Comparison of ENCODE assay signal across 1 fruit fly cellular context in the genomic region with DNA sequence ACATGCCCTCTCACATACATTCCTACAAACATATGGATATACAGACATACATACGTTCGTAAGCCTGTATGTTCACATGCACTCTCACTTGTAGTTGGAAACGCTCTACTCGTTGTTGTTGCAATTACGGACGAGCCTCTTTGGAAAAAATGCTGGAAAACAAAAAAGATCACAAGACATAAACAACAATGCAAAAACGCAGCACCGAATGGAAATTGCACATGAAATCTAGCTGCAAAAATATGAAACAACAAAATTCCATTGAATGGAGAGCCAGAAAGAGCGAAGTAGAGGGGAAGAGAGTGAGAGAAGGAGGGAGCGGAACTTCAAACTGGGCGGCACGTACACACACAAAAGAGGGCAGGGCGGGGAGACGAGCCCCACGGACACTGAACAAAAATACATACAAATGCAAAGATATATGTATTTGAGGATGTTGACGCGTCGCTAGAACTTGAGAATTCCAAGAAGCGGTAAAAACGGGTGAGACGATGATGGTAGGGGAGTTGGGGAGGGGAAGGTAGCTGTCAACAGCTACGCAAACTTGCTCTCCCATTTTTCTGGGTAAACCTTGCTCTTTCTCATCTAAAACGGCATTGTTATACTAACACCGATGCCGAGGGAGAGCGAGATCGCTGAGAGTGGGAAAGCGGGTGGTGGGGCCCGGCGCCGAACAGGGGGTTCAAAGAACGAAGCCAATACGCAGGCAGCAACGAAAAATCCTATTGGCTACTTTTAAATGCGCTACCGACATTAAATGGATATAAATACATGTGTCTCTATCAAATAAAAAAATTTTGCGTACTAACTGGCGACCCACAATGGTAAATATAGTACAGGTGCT.
TF ChIP-seq lines count a peak whose summit lies in the region.

No protein-coding gene starts in this region.

TF ChIP-seq in whole organism, embryonic, 481 proteins besides CTCF, POLR2A, EP300 and RAD21 (continued from another document and continues in another):
- peak; percentile 85 for TF ChIP-seq mirr (GFP tag; optimal IDR thresholded peaks at IDR 0.05; lab: Kevin White, UChicago)
- TF ChIP-seq CG9727 (GFP tag; optimal IDR thresholded peaks at IDR 0.05; lab: Kevin White, UChicago), result no peak
- TF ChIP-seq Scr (GFP tag; IDR thresholded peaks at IDR 0.05; lab: Robert Waterston, UW; ENCODE audit: partially characterized antibody), result no peak
- no peak for TF ChIP-seq CG2875 (GFP tag; optimal IDR thresholded peaks at IDR 0.05; lab: Kevin White, UChicago)
- TF ChIP-seq CG6813 (GFP tag; optimal IDR thresholded peaks at IDR 0.05; lab: Kevin White, UChicago), result peak; percentile 39
- peak; percentile 22 for TF ChIP-seq fd96Cb (tag; optimal IDR thresholded peaks at IDR 0.05; lab: Kevin White, UChicago)
- no peak for TF ChIP-seq CG17612 (GFP tag; IDR thresholded peaks at IDR 0.05; lab: Robert Waterston, UW)
- no peak for TF ChIP-seq fu2 (GFP tag; optimal IDR thresholded peaks at IDR 0.05; lab: Kevin White, UChicago)
- TF ChIP-seq nerfin-2 (GFP tag; IDR thresholded peaks at IDR 0.05; lab: Robert Waterston, UW; ENCODE audit: partially characterized antibody), result no peak
- peak; percentile 45 for TF ChIP-seq CG11398 (GFP tag; optimal IDR thresholded peaks at IDR 0.05; lab: Kevin White, UChicago)
- TF ChIP-seq Nf-YA (GFP tag; IDR thresholded peaks at IDR 0.05; lab: Robert Waterston, UW), result no peak
- peak; percentile 83 for TF ChIP-seq cg (GFP tag; optimal IDR thresholded peaks at IDR 0.05; lab: Kevin White, UChicago)
- TF ChIP-seq Hr3 (GFP tag; optimal IDR thresholded peaks at IDR 0.05; lab: Kevin White, UChicago), result peak; percentile 9
- peak; percentile 58 for TF ChIP-seq Dek (tag; optimal IDR thresholded peaks at IDR 0.05; lab: Kevin White, UChicago)
- peak; percentile 27 for TF ChIP-seq cwo (GFP tag; optimal IDR thresholded peaks at IDR 0.05; lab: Kevin White, UChicago)
- peak; percentile 10 for TF ChIP-seq PHDP (tag; optimal IDR thresholded peaks at IDR 0.05; lab: Kevin White, UChicago)
- TF ChIP-seq Usf (GFP tag; optimal IDR thresholded peaks at IDR 0.05; lab: Kevin White, UChicago), result peak; percentile 42
- no peak for TF ChIP-seq run (tag; optimal IDR thresholded peaks at IDR 0.05; lab: Kevin White, UChicago)
- TF ChIP-seq CG1792 (GFP tag; optimal IDR thresholded peaks at IDR 0.05; lab: Kevin White, UChicago), result no peak
- peak in 1 of 2 experiments; percentile 27 for TF ChIP-seq Hr51 (GFP tag; optimal IDR thresholded peaks at IDR 0.05; lab: Kevin White, UChicago)
- peak; percentile 91 for TF ChIP-seq sd (tag; optimal IDR thresholded peaks at IDR 0.05; lab: Kevin White, UChicago)
- TF ChIP-seq ro (GFP tag; IDR thresholded peaks at IDR 0.05; lab: Robert Waterston, UW), result no peak
- peak; percentile 93 for TF ChIP-seq ERR (GFP tag; optimal IDR thresholded peaks at IDR 0.05; lab: Kevin White, UChicago)
- peak; percentile 50; the same call in 1 of the 2 replicates for TF ChIP-seq ttk (GFP tag; IDR thresholded peaks at IDR 0.05; lab: Robert Waterston, UW)
- TF ChIP-seq gro (GFP tag; optimal IDR thresholded peaks at IDR 0.05; lab: Kevin White, UChicago), result peak; percentile 50
- TF ChIP-seq slou (GFP tag; optimal IDR thresholded peaks at IDR 0.05; lab: Kevin White, UChicago), result peak; percentile 22
- peak; percentile 69 to 91 for TF ChIP-seq Trl (optimal IDR thresholded peaks at IDR 0.05; lab: Kevin White, UChicago)
- no peak for TF ChIP-seq Trl (GFP tag; optimal IDR thresholded peaks at IDR 0.05; lab: Kevin White, UChicago)
- TF ChIP-seq CG1233 (GFP tag; optimal IDR thresholded peaks at IDR 0.05; lab: Kevin White, UChicago), result no peak
- TF ChIP-seq ci (GFP tag; IDR thresholded peaks at IDR 0.05; lab: Robert Waterston, UW), result no peak; the same call in none of the 3 replicates
- no peak for TF ChIP-seq Dip3 (GFP tag; optimal IDR thresholded peaks at IDR 0.05; lab: Kevin White, UChicago)
- peak; percentile 44 for TF ChIP-seq lab (GFP tag; optimal IDR thresholded peaks at IDR 0.05; lab: Kevin White, UChicago)
- TF ChIP-seq CG6175 (GFP tag; IDR thresholded peaks at IDR 0.05; lab: Robert Waterston, UW), result no peak
- no peak for TF ChIP-seq jing (GFP tag; optimal IDR thresholded peaks at IDR 0.05; lab: Kevin White, UChicago)
- 0 out of 2 replicates have a peak, but pooled peaks have one; percentile 17 for TF ChIP-seq vvl (GFP tag; IDR thresholded peaks at IDR 0.05; lab: Robert Waterston, UW)
- peak; percentile 89 for TF ChIP-seq kni (GFP tag; optimal IDR thresholded peaks at IDR 0.05; lab: Kevin White, UChicago)
- peak; percentile 65 for TF ChIP-seq CG7839 (tag; optimal IDR thresholded peaks at IDR 0.05; lab: Kevin White, UChicago)
- TF ChIP-seq CG18619 (GFP tag; optimal IDR thresholded peaks at IDR 0.05; lab: Kevin White, UChicago), result no peak
- peak; percentile 43; the same call in 1 of the 2 replicates for TF ChIP-seq CG9932 (GFP tag; IDR thresholded peaks at IDR 0.05; lab: Robert Waterston, UW)
- no peak for TF ChIP-seq gce (GFP tag; IDR thresholded peaks at IDR 0.05; lab: Robert Waterston, UW)
- TF ChIP-seq dysf (GFP tag; IDR thresholded peaks at IDR 0.05; lab: Robert Waterston, UW), result peak; percentile 73
- TF ChIP-seq Hmr (GFP tag; optimal IDR thresholded peaks at IDR 0.05; lab: Kevin White, UChicago), result peak; percentile 32
- peak; percentile 17 for TF ChIP-seq MTF-1 (GFP tag; optimal IDR thresholded peaks at IDR 0.05; lab: Kevin White, UChicago; ENCODE audit: borderline replicate concordance)
- TF ChIP-seq CG9817 (tag; optimal IDR thresholded peaks at IDR 0.05; lab: Kevin White, UChicago), result peak; percentile 44
- TF ChIP-seq slp2 (GFP tag; optimal IDR thresholded peaks at IDR 0.05; lab: Kevin White, UChicago), result no peak
- TF ChIP-seq CG10274 (GFP tag; optimal IDR thresholded peaks at IDR 0.05; lab: Kevin White, UChicago), result peak; percentile 73
- TF ChIP-seq CG18599 (GFP tag; optimal IDR thresholded peaks at IDR 0.05; lab: Kevin White, UChicago), result peak; percentile 48
- TF ChIP-seq knrl (GFP tag; IDR thresholded peaks at IDR 0.05; lab: Robert Waterston, UW; ENCODE audit: partially characterized antibody), result no peak
- TF ChIP-seq onecut (GFP tag; IDR thresholded peaks at IDR 0.05; lab: Robert Waterston, UW), result no peak
- peak; percentile 88 for TF ChIP-seq chinmo (GFP tag; IDR thresholded peaks at IDR 0.05; lab: Robert Waterston, UW; ENCODE audit: partially characterized antibody)
- TF ChIP-seq NFAT (GFP tag; IDR thresholded peaks at IDR 0.05; lab: Robert Waterston, UW), result peak; percentile 42; the same call in 1 of the 2 replicates
- TF ChIP-seq D19B (GFP tag; optimal IDR thresholded peaks at IDR 0.05; lab: Kevin White, UChicago), result peak; percentile 40
- TF ChIP-seq Xbp1 (GFP tag; optimal IDR thresholded peaks at IDR 0.05; lab: Kevin White, UChicago), result no peak
- TF ChIP-seq CG11247 (GFP tag; IDR thresholded peaks at IDR 0.05; lab: Robert Waterston, UW), result peak; percentile 6; the same call in 1 of the 2 replicates
- TF ChIP-seq CG5245 (GFP tag; optimal IDR thresholded peaks at IDR 0.05; lab: Kevin White, UChicago), result no peak
- no peak for TF ChIP-seq BtbVII (GFP tag; optimal IDR thresholded peaks at IDR 0.05; lab: Kevin White, UChicago)
- TF ChIP-seq CG34224 (GFP tag; IDR thresholded peaks at IDR 0.05; lab: Robert Waterston, UW; ENCODE audit: partially characterized antibody), result peak; percentile 28; the same call in 1 of the 3 replicates
- TF ChIP-seq unc-4 (GFP tag; IDR thresholded peaks at IDR 0.05; lab: Robert Waterston, UW; ENCODE audit: partially characterized antibody), result 0 out of 2 replicates have a peak, but pooled peaks have one; percentile 29
- TF ChIP-seq CG13424 (tag; optimal IDR thresholded peaks at IDR 0.05; lab: Kevin White, UChicago), result peak; percentile 36
- peak; percentile 15 for TF ChIP-seq CG3163 (GFP tag; optimal IDR thresholded peaks at IDR 0.05; lab: Kevin White, UChicago)
- TF ChIP-seq CG8290 (GFP tag; optimal IDR thresholded peaks at IDR 0.05; lab: Kevin White, UChicago), result no peak
- peak in 1 of 2 experiments; percentile 73 for TF ChIP-seq CG8290 (tag; optimal IDR thresholded peaks at IDR 0.05; lab: Kevin White, UChicago)
- TF ChIP-seq CG1603 (tag; optimal IDR thresholded peaks at IDR 0.05; lab: Kevin White, UChicago), result peak; percentile 3
- TF ChIP-seq CG3847 (GFP tag; IDR thresholded peaks at IDR 0.05; lab: Robert Waterston, UW), result 0 out of 2 replicates have a peak, but pooled peaks have one; percentile 42
- peak; percentile 31; the same call in 1 of the 2 replicates for TF ChIP-seq amos (GFP tag; IDR thresholded peaks at IDR 0.05; lab: Robert Waterston, UW; ENCODE audit: partially characterized antibody)
- no peak for TF ChIP-seq CG9876 (GFP tag; optimal IDR thresholded peaks at IDR 0.05; lab: Kevin White, UChicago)
- TF ChIP-seq Eip74EF (GFP tag; optimal IDR thresholded peaks at IDR 0.05; lab: Kevin White, UChicago), result no peak
- TF ChIP-seq seq (GFP tag; IDR thresholded peaks at IDR 0.05; lab: Robert Waterston, UW), result 0 out of 2 replicates have a peak, but pooled peaks have one; percentile 13
- peak; percentile 54 for TF ChIP-seq NfI (GFP tag; optimal IDR thresholded peaks at IDR 0.05; lab: Kevin White, UChicago)
- no peak for TF ChIP-seq CG8924 (tag; optimal IDR thresholded peaks at IDR 0.05; lab: Kevin White, UChicago)
- no peak for TF ChIP-seq CG15073 (GFP tag; optimal IDR thresholded peaks at IDR 0.05; lab: Kevin White, UChicago)
- TF ChIP-seq Ets97D (GFP tag; optimal IDR thresholded peaks at IDR 0.05; lab: Kevin White, UChicago), result no peak
- peak; percentile 6 for TF ChIP-seq Ets65A (GFP tag; lab: Kevin White, UChicago)
- TF ChIP-seq E2f1 (GFP tag; IDR thresholded peaks at IDR 0.05; lab: Robert Waterston, UW), result 0 out of 2 replicates have a peak, but pooled peaks have one; percentile 30
- TF ChIP-seq Oli (tag; optimal IDR thresholded peaks at IDR 0.05; lab: Kevin White, UChicago), result peak; percentile 70
- TF ChIP-seq ind (GFP tag; optimal IDR thresholded peaks at IDR 0.05; lab: Kevin White, UChicago), result peak; percentile 46
- TF ChIP-seq gt (GFP tag; IDR thresholded peaks at IDR 0.05; lab: Robert Waterston, UW), result no peak
- TF ChIP-seq HHEX (GFP tag; optimal IDR thresholded peaks at IDR 0.05; lab: Kevin White, UChicago), result peak; percentile 39
- TF ChIP-seq Atf6 (GFP tag; IDR thresholded peaks at IDR 0.05; lab: Robert Waterston, UW), result no peak
- TF ChIP-seq CG11695 (GFP tag; IDR thresholded peaks at IDR 0.05; lab: Robert Waterston, UW), result 0 out of 3 replicates have a peak, but pooled peaks have one; percentile 13
- TF ChIP-seq maf-S (GFP tag; optimal IDR thresholded peaks at IDR 0.05; lab: Kevin White, UChicago), result peak; percentile 24
- peak; percentile 57; the same call in 1 of the 2 replicates for TF ChIP-seq slbo (GFP tag; IDR thresholded peaks at IDR 0.05; lab: Robert Waterston, UW)
- no peak for TF ChIP-seq ems (GFP tag; optimal IDR thresholded peaks at IDR 0.05; lab: Kevin White, UChicago)
- TF ChIP-seq CG10431 (GFP tag; optimal IDR thresholded peaks at IDR 0.05; lab: Kevin White, UChicago), result no peak
- peak; percentile 53; the same call in 1 of the 2 replicates for TF ChIP-seq CG14441 (GFP tag; IDR thresholded peaks at IDR 0.05; lab: Robert Waterston, UW)
- TF ChIP-seq CG12769 (tag; optimal IDR thresholded peaks at IDR 0.05; lab: Kevin White, UChicago), result peak; percentile 89
- no peak for TF ChIP-seq grn (GFP tag; optimal IDR thresholded peaks at IDR 0.05; lab: Kevin White, UChicago)
- TF ChIP-seq prd (optimal IDR thresholded peaks at IDR 0.05; lab: Kevin White, UChicago), result no peak
- peak; percentile 35; the same call in 1 of the 3 replicates for TF ChIP-seq prd (GFP tag; IDR thresholded peaks at IDR 0.05; lab: Robert Waterston, UW)
- no peak for TF ChIP-seq CG16779 (GFP tag; IDR thresholded peaks at IDR 0.05; lab: Robert Waterston, UW)
- peak; percentile 99 for TF ChIP-seq crol (GFP tag; IDR thresholded peaks at IDR 0.05; lab: Robert Waterston, UW)
- no peak for TF ChIP-seq sc (optimal IDR thresholded peaks at IDR 0.05; lab: Kevin White, UChicago)
- TF ChIP-seq sc (GFP tag; optimal IDR thresholded peaks at IDR 0.05; lab: Kevin White, UChicago), result no peak
- TF ChIP-seq CG10147 (GFP tag; optimal IDR thresholded peaks at IDR 0.05; lab: Kevin White, UChicago), result peak; percentile 15
- TF ChIP-seq CG3838 (GFP tag; optimal IDR thresholded peaks at IDR 0.05; lab: Kevin White, UChicago), result no peak
- TF ChIP-seq Med (GFP tag; lab: Kevin White, UChicago), result peak; percentile 85
- peak in 1 of 3 experiments; percentile 8 for TF ChIP-seq lola (GFP tag; optimal IDR thresholded peaks at IDR 0.05; lab: Kevin White, UChicago)
- peak; percentile 79 for TF ChIP-seq z (GFP tag; IDR thresholded peaks at IDR 0.05; lab: Robert Waterston, UW)
- TF ChIP-seq CG8388 (GFP tag; optimal IDR thresholded peaks at IDR 0.05; lab: Kevin White, UChicago), result peak; percentile 31
- 0 out of 3 replicates have a peak, but pooled peaks have one; percentile 25 for TF ChIP-seq jigr1 (GFP tag; IDR thresholded peaks at IDR 0.05; lab: Robert Waterston, UW)
- TF ChIP-seq CG4404 (GFP tag; IDR thresholded peaks at IDR 0.05; lab: Robert Waterston, UW), result peak; percentile 34; the same call in 1 of the 2 replicates
- peak; percentile 35; the same call in 1 of the 2 replicates for TF ChIP-seq esg (GFP tag; conservative IDR thresholded peaks at IDR 0.05; lab: Robert Waterston, UW)
- TF ChIP-seq zf30C (GFP tag; optimal IDR thresholded peaks at IDR 0.05; lab: Kevin White, UChicago), result peak; percentile 31
- TF ChIP-seq dm (GFP tag; optimal IDR thresholded peaks at IDR 0.05; lab: Kevin White, UChicago), result no peak
- peak; percentile 90 for TF ChIP-seq row (GFP tag; IDR thresholded peaks at IDR 0.05; lab: Robert Waterston, UW)
- TF ChIP-seq Ada2b (GFP tag; IDR thresholded peaks at IDR 0.05; lab: Robert Waterston, UW), result 0 out of 2 replicates have a peak, but pooled peaks have one; percentile 17
- no peak for TF ChIP-seq CG4707 (GFP tag; optimal IDR thresholded peaks at IDR 0.05; lab: Kevin White, UChicago)
- peak; percentile 4 for TF ChIP-seq Blimp-1 (GFP tag; optimal IDR thresholded peaks at IDR 0.05; lab: Kevin White, UChicago)
- peak in 2 of 3 experiments; percentile 74 to 97 for TF ChIP-seq Stat92E (GFP tag; optimal IDR thresholded peaks at IDR 0.05; lab: Kevin White, UChicago)
- no peak for TF ChIP-seq trem (tag; optimal IDR thresholded peaks at IDR 0.05; lab: Kevin White, UChicago)
- peak; percentile 95 for TF ChIP-seq Adf1 (GFP tag; IDR thresholded peaks at IDR 0.05; lab: Robert Waterston, UW)
- peak; percentile 56 for TF ChIP-seq Ptx1 (GFP tag; IDR thresholded peaks at IDR 0.05; lab: Robert Waterston, UW)
- TF ChIP-seq CG6654 (GFP tag; optimal IDR thresholded peaks at IDR 0.05; lab: Kevin White, UChicago), result peak; percentile 6
- peak; percentile 91 for TF ChIP-seq abd-A (tag; optimal IDR thresholded peaks at IDR 0.05; lab: Kevin White, UChicago)
- TF ChIP-seq CG31224 (GFP tag; IDR thresholded peaks at IDR 0.05; lab: Robert Waterston, UW), result 0 out of 2 replicates have a peak, but pooled peaks have one; percentile 13
- TF ChIP-seq aop (GFP tag; IDR thresholded peaks at IDR 0.05; lab: Robert Waterston, UW), result 0 out of 2 replicates have a peak, but pooled peaks have one; percentile 37
- TF ChIP-seq CG5953 (GFP tag; IDR thresholded peaks at IDR 0.05; lab: Robert Waterston, UW), result no peak
